Fruit fly (Drosophila melanogaster): ENCODE data around the gene CG13083.

CG13083 gene

DNA sequence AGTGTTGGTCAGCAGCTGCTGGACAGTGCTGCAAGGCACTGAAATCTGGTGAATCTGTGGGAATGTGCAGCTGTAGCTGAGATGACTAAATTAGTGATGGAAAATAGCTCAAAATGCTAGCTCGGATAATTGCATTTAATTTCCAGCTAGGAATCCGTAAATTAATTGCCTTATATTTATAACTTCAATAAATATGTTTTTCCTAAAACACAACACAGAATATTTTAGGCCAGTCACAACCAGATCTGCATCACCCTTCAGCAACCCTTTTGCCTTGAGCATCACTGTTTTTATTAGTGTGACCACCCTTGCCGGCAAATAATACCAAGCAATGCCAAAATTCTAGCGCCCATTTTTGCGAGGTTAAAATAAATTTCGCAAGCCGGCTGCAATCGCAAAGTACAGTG, 42.6 kb upstream of the CG13083 start, which contains the start of gene Hs2st (continued):
- TF ChIP-seq Vsx1 (GFP tag; optimal IDR thresholded peaks at IDR 0.05) (no peak), CG17568 (GFP tag; optimal IDR thresholded peaks at IDR 0.05) (no peak), dpn (GFP tag; optimal IDR thresholded peaks at IDR 0.05) (peak; percentile 96 to 97), C15 (GFP tag; IDR thresholded peaks at IDR 0.05) (peak; percentile 83; the same call in 2 of the 3 replicates), zf30C (GFP tag; optimal IDR thresholded peaks at IDR 0.05) (no peak), CG8924 (tag; optimal IDR thresholded peaks at IDR 0.05) (peak; percentile 88), gro (GFP tag; optimal IDR thresholded peaks at IDR 0.05) (peak; percentile 96), crp (GFP tag; optimal IDR thresholded peaks at IDR 0.05) (peak; percentile 50 to 85), Spps (tag; optimal IDR thresholded peaks at IDR 0.05) (peak; percentile 79), CG10147 (GFP tag; optimal IDR thresholded peaks at IDR 0.05) (peak; percentile 91), CG17829 (tag; optimal IDR thresholded peaks at IDR 0.05) (peak; percentile 93), dimm (GFP tag; IDR thresholded peaks at IDR 0.05) (0 out of 2 replicates have a peak, but pooled peaks have one; percentile 4), Neu2 (GFP tag; optimal IDR thresholded peaks at IDR 0.05; ENCODE audit: borderline replicate concordance) (peak; percentile 72), CG12071 (GFP tag; optimal IDR thresholded peaks at IDR 0.05) (peak; percentile 47), CG2202 (tag; optimal IDR thresholded peaks at IDR 0.05) (peak; percentile 81), sob (GFP tag; IDR thresholded peaks at IDR 0.05) (peak; percentile 96), Ssrp (tag; optimal IDR thresholded peaks at IDR 0.05) (peak; percentile 91), CG4404 (GFP tag; IDR thresholded peaks at IDR 0.05) (peak; percentile 96), CG14965 (GFP tag; optimal IDR thresholded peaks at IDR 0.05; ENCODE audit: borderline replicate concordance) (peak; percentile 15), CG3065 (GFP tag; optimal IDR thresholded peaks at IDR 0.05) (peak; percentile 85), dmrt11E (tag; optimal IDR thresholded peaks at IDR 0.05) (peak; percentile 89), NFAT (GFP tag; IDR thresholded peaks at IDR 0.05) (peak; percentile 93), dati (GFP tag; IDR thresholded peaks at IDR 0.05) (peak; percentile 53; the same call in 1 of the 2 replicates), CG7745 (tag; optimal IDR thresholded peaks at IDR 0.05) (no peak), Camta (GFP tag; optimal IDR thresholded peaks at IDR 0.05) (peak; percentile 90), maf-S (GFP tag; optimal IDR thresholded peaks at IDR 0.05) (peak; percentile 95), Hr39 (optimal IDR thresholded peaks at IDR 0.05) (no peak), MTF-1 (GFP tag; optimal IDR thresholded peaks at IDR 0.05; ENCODE audit: borderline replicate concordance) (peak; percentile 42), Usf (GFP tag; optimal IDR thresholded peaks at IDR 0.05) (peak; percentile 90), CG1832 (GFP tag; optimal IDR thresholded peaks at IDR 0.05) (no peak), rib (GFP tag; IDR thresholded peaks at IDR 0.05) (peak; percentile 91; the same call in 1 of the 2 replicates), CG8388 (GFP tag; optimal IDR thresholded peaks at IDR 0.05) (peak; percentile 85), nerfin-1 (tag; optimal IDR thresholded peaks at IDR 0.05) (peak; percentile 98), CG3407 (GFP tag; optimal IDR thresholded peaks at IDR 0.05) (peak; percentile 74), CG12942 (GFP tag; optimal IDR thresholded peaks at IDR 0.05) (peak; percentile 96), CG9437 (GFP tag; optimal IDR thresholded peaks at IDR 0.05) (peak; percentile 69), inv (GFP tag; IDR thresholded peaks at IDR 0.05; ENCODE audit: partially characterized antibody) (peak; percentile 29; the same call in 1 of the 2 replicates), BEAF-32 (GFP tag; optimal IDR thresholded peaks at IDR 0.05) (peak; percentile 68), kah (GFP tag; optimal IDR thresholded peaks at IDR 0.05) (peak; percentile 53), eve (GFP tag; optimal IDR thresholded peaks at IDR 0.05) (peak in 1 of 2 experiments; percentile 81), Fer3 (tag; optimal IDR thresholded peaks at IDR 0.05) (peak; percentile 88), grn (GFP tag; optimal IDR thresholded peaks at IDR 0.05) (no peak), Tbp (GFP tag; optimal IDR thresholded peaks at IDR 0.05) (peak; percentile 65), CG14050 (GFP tag; IDR thresholded peaks at IDR 0.05) (peak; percentile 86), CG3838 (GFP tag; optimal IDR thresholded peaks at IDR 0.05) (peak; percentile 79), CG3163 (GFP tag; optimal IDR thresholded peaks at IDR 0.05) (peak; percentile 77)

Data from whole organism, embryonic.